ENCODE assay signal across 1 fruit fly cellular context in genomic region chr3R:5412987-5413386, dm6.
A peak's percentile ranks its signal among the peaks of the same experiment; 100 is the strongest.
TF ChIP-seq lines count a peak whose summit lies in the region.

No protein-coding gene starts in this region.

TF ChIP-seq in whole organism, embryonic, 481 proteins besides CTCF, POLR2A, EP300 and RAD21 (continued from another document):
- TF ChIP-seq CG13775 (GFP tag; optimal IDR thresholded peaks at IDR 0.05; lab: Kevin White, UChicago) (peak; percentile 54), Dek (tag; optimal IDR thresholded peaks at IDR 0.05; lab: Kevin White, UChicago) (peak; percentile 1), CG15514 (GFP tag; optimal IDR thresholded peaks at IDR 0.05; lab: Kevin White, UChicago) (peak; percentile 1), mam (GFP tag; optimal IDR thresholded peaks at IDR 0.05; lab: Kevin White, UChicago) (peak; percentile 6), Fer1 (GFP tag; optimal IDR thresholded peaks at IDR 0.05; lab: Kevin White, UChicago) (peak; percentile 65), Optix (GFP tag; IDR thresholded peaks at IDR 0.05; lab: Robert Waterston, UW) (no peak), oc (tag; optimal IDR thresholded peaks at IDR 0.05; lab: Kevin White, UChicago) (no peak), stwl (tag; optimal IDR thresholded peaks at IDR 0.05; lab: Kevin White, UChicago) (no peak), Abd-B (GFP tag; optimal IDR thresholded peaks at IDR 0.05; lab: Kevin White, UChicago) (no peak), sd (tag; optimal IDR thresholded peaks at IDR 0.05; lab: Kevin White, UChicago) (no peak), CG12659 (GFP tag; optimal IDR thresholded peaks at IDR 0.05; lab: Kevin White, UChicago) (peak; percentile 59), CG17385 (GFP tag; optimal IDR thresholded peaks at IDR 0.05; lab: Kevin White, UChicago) (peak; percentile 43), grn (GFP tag; optimal IDR thresholded peaks at IDR 0.05; lab: Kevin White, UChicago) (no peak), dpn (GFP tag; optimal IDR thresholded peaks at IDR 0.05; lab: Kevin White, UChicago) (peak; percentile 5 to 29), cwo (GFP tag; optimal IDR thresholded peaks at IDR 0.05; lab: Kevin White, UChicago) (peak; percentile 50), dysf (GFP tag; IDR thresholded peaks at IDR 0.05; lab: Robert Waterston, UW) (0 out of 3 replicates have a peak, but pooled peaks have one; percentile 27), D19A (tag; optimal IDR thresholded peaks at IDR 0.05; lab: Kevin White, UChicago) (peak; percentile 2), Med (GFP tag; lab: Kevin White, UChicago) (peak; percentile 80), CG11504 (tag; optimal IDR thresholded peaks at IDR 0.05; lab: Kevin White, UChicago) (peak; percentile 74), luna (GFP tag; optimal IDR thresholded peaks at IDR 0.05; lab: Kevin White, UChicago) (no peak), org-1 (GFP tag; optimal IDR thresholded peaks at IDR 0.05; lab: Kevin White, UChicago) (peak; percentile 31), Scr (GFP tag; IDR thresholded peaks at IDR 0.05; lab: Robert Waterston, UW; ENCODE audit: partially characterized antibody) (no peak), en (GFP tag; optimal IDR thresholded peaks at IDR 0.05; lab: Kevin White, UChicago) (no peak), trem (tag; optimal IDR thresholded peaks at IDR 0.05; lab: Kevin White, UChicago) (peak; percentile 12), CG8924 (tag; optimal IDR thresholded peaks at IDR 0.05; lab: Kevin White, UChicago) (peak; percentile 47), bcd (GFP tag; optimal IDR thresholded peaks at IDR 0.05; lab: Kevin White, UChicago) (peak; percentile 19), CG6791 (GFP tag; IDR thresholded peaks at IDR 0.05; lab: Robert Waterston, UW; ENCODE audit: partially characterized antibody) (no peak), tgo (GFP tag; IDR thresholded peaks at IDR 0.05; lab: Robert Waterston, UW) (peak; percentile 30; the same call in 1 of the 3 replicates), CG4328 (GFP tag; optimal IDR thresholded peaks at IDR 0.05; lab: Kevin White, UChicago) (peak; percentile 26), dmrt99B (tag; optimal IDR thresholded peaks at IDR 0.05; lab: Kevin White, UChicago) (peak; percentile 69), CG17359 (tag; optimal IDR thresholded peaks at IDR 0.05; lab: Kevin White, UChicago) (peak; percentile 42), CG30403 (GFP tag; optimal IDR thresholded peaks at IDR 0.05; lab: Kevin White, UChicago) (peak; percentile 31), Blimp-1 (GFP tag; optimal IDR thresholded peaks at IDR 0.05; lab: Kevin White, UChicago) (peak; percentile 30), BtbVII (GFP tag; optimal IDR thresholded peaks at IDR 0.05; lab: Kevin White, UChicago) (peak; percentile 29), CG5180 (GFP tag; optimal IDR thresholded peaks at IDR 0.05; lab: Kevin White, UChicago) (peak; percentile 12), CG6854 (GFP tag; optimal IDR thresholded peaks at IDR 0.05; lab: Kevin White, UChicago) (peak; percentile 19), ranshi (GFP tag; IDR thresholded peaks at IDR 0.05; lab: Robert Waterston, UW) (peak; percentile 10; the same call in 1 of the 2 replicates), abd-A (tag; optimal IDR thresholded peaks at IDR 0.05; lab: Kevin White, UChicago) (no peak), CG13296 (GFP tag; optimal IDR thresholded peaks at IDR 0.05; lab: Kevin White, UChicago) (peak; percentile 63), CG31365 (tag; optimal IDR thresholded peaks at IDR 0.05; lab: Kevin White, UChicago) (no peak), gcm2 (GFP tag; optimal IDR thresholded peaks at IDR 0.05; lab: Kevin White, UChicago) (no peak), CG7556 (GFP tag; optimal IDR thresholded peaks at IDR 0.05; lab: Kevin White, UChicago) (peak; percentile 75), br (optimal IDR thresholded peaks at IDR 0.05; lab: Kevin White, UChicago) (no peak), nom (GFP tag; optimal IDR thresholded peaks at IDR 0.05; lab: Kevin White, UChicago) (no peak), CG9727 (GFP tag; optimal IDR thresholded peaks at IDR 0.05; lab: Kevin White, UChicago) (peak; percentile 74), Meics (GFP tag; optimal IDR thresholded peaks at IDR 0.05; lab: Kevin White, UChicago) (peak; percentile 64), CG18476 (GFP tag; optimal IDR thresholded peaks at IDR 0.05; lab: Kevin White, UChicago) (peak; percentile 37), Xbp1 (GFP tag; optimal IDR thresholded peaks at IDR 0.05; lab: Kevin White, UChicago) (peak; percentile 42), CG14441 (GFP tag; IDR thresholded peaks at IDR 0.05; lab: Robert Waterston, UW) (no peak), CG17829 (tag; optimal IDR thresholded peaks at IDR 0.05; lab: Kevin White, UChicago) (peak; percentile 44), Hr3 (GFP tag; optimal IDR thresholded peaks at IDR 0.05; lab: Kevin White, UChicago) (peak; percentile 20), az2 (GFP tag; optimal IDR thresholded peaks at IDR 0.05; lab: Kevin White, UChicago) (peak; percentile 19), CG3281 (GFP tag; optimal IDR thresholded peaks at IDR 0.05; lab: Kevin White, UChicago) (peak; percentile 61), ken (GFP tag; IDR thresholded peaks at IDR 0.05; lab: Robert Waterston, UW) (0 out of 3 replicates have a peak, but pooled peaks have one; percentile 37), Atf6 (GFP tag; IDR thresholded peaks at IDR 0.05; lab: Robert Waterston, UW) (peak; percentile 24; the same call in 1 of the 2 replicates), CG15011 (GFP tag; optimal IDR thresholded peaks at IDR 0.05; lab: Kevin White, UChicago) (peak; percentile 5), Max (GFP tag; optimal IDR thresholded peaks at IDR 0.05; lab: Kevin White, UChicago) (peak; percentile 7), gem (tag; optimal IDR thresholded peaks at IDR 0.05; lab: Kevin White, UChicago) (peak; percentile 68), sens (GFP tag; lab: Kevin White, UChicago) (peak; percentile 87), CG11560 (tag; IDR thresholded peaks at IDR 0.05; lab: Robert Waterston, UW) (0 out of 3 replicates have a peak, but pooled peaks have one; percentile 21), CG12219 (GFP tag; optimal IDR thresholded peaks at IDR 0.05; lab: Kevin White, UChicago) (no peak), Nf-YC (tag; optimal IDR thresholded peaks at IDR 0.05; lab: Kevin White, UChicago) (peak; percentile 45), exex (tag; optimal IDR thresholded peaks at IDR 0.05; lab: Kevin White, UChicago) (no peak), phol (tag; optimal IDR thresholded peaks at IDR 0.05; lab: Kevin White, UChicago) (peak; percentile 64), Bdp1 (GFP tag; optimal IDR thresholded peaks at IDR 0.05; lab: Kevin White, UChicago) (no peak), Hsf (GFP tag; optimal IDR thresholded peaks at IDR 0.05; lab: Kevin White, UChicago) (peak; percentile 52), Sox100B (GFP tag; optimal IDR thresholded peaks at IDR 0.05; lab: Kevin White, UChicago) (peak; percentile 62), zfh2 (GFP tag; optimal IDR thresholded peaks at IDR 0.05; lab: Kevin White, UChicago) (peak; percentile 20), CG8359 (GFP tag; optimal IDR thresholded peaks at IDR 0.05; lab: Kevin White, UChicago; ENCODE audit: borderline replicate concordance) (no peak), Hmr (GFP tag; optimal IDR thresholded peaks at IDR 0.05; lab: Kevin White, UChicago) (peak; percentile 70), CG2712 (tag; optimal IDR thresholded peaks at IDR 0.05; lab: Kevin White, UChicago) (peak; percentile 58), CG10366 (GFP tag; IDR thresholded peaks at IDR 0.05; lab: Robert Waterston, UW) (peak; percentile 16; the same call in 1 of the 2 replicates), CG32767 (GFP tag; IDR thresholded peaks at IDR 0.05; lab: Robert Waterston, UW) (no peak), D (optimal IDR thresholded peaks at IDR 0.05; lab: Kevin White, UChicago) (no peak), D (GFP tag; optimal IDR thresholded peaks at IDR 0.05; lab: Kevin White, UChicago) (peak; percentile 44), tin (GFP tag; optimal IDR thresholded peaks at IDR 0.05; lab: Kevin White, UChicago) (peak; percentile 4), CG15269 (tag; optimal IDR thresholded peaks at IDR 0.05; lab: Kevin White, UChicago) (peak; percentile 58), nmo (GFP tag; optimal IDR thresholded peaks at IDR 0.05; lab: Kevin White, UChicago) (peak; percentile 48), CG31441 (GFP tag; IDR thresholded peaks at IDR 0.05; lab: Robert Waterston, UW) (peak; percentile 51), mld (GFP tag; IDR thresholded peaks at IDR 0.05; lab: Robert Waterston, UW; ENCODE audit: partially characterized antibody) (no peak)
